Fruit fly (Drosophila melanogaster) whole organism, prepupa: Measurements from ENCODE around the gene Cdc37.

ENCODE experiments used
- Blimp-1 ChIP-seq: fragments of 200-800 bp; sonication (Bioruptor generic); optimal IDR thresholded peaks from 3 replicates; lab custom pipeline; 2017; ENCODE audit warnings: missing biosample characterization, missing genetic modification characterization, mild to moderate bottlenecking, moderate library complexity, missing genetic modification reagents
- CG10631 ChIP-seq: fragments of 200-800 bp; sonication (Bioruptor generic); optimal IDR thresholded peaks from 2 replicates; lab custom pipeline; 2016; ENCODE audit warnings: missing biosample characterization, missing genetic modification characterization
- CG11762 ChIP-seq: fragments of 200-800 bp; sonication (Bioruptor generic); optimal IDR thresholded peaks from 3 replicates; lab custom pipeline; 2016; ENCODE audit warnings: missing biosample characterization, missing genetic modification characterization; ENCODE audit not compliant: insufficient read depth
- CG11902 ChIP-seq: fragments of 200-800 bp; sonication (Bioruptor generic); optimal IDR thresholded peaks from 3 replicates; lab custom pipeline; 2016; ENCODE audit warnings: missing biosample characterization, missing genetic modification characterization
- CG15336 ChIP-seq: fragments of 200-800 bp; sonication (Bioruptor generic); IDR thresholded peaks from 2 replicates; pipeline ENCODE4 v1.3.6; 2022; ENCODE audit warnings: missing biosample characterization, missing genetic modification characterization
- CG16779 ChIP-seq: fragments of 200-800 bp; sonication (Bioruptor generic); optimal IDR thresholded peaks from 3 replicates; lab custom pipeline; 2017; ENCODE audit warnings: missing biosample characterization, mild to moderate bottlenecking, missing genetic modification characterization
- CG3032 ChIP-seq: fragments of 200-800 bp; optimal IDR thresholded peaks from 2 replicates; lab custom pipeline; 2019; ENCODE audit warnings: missing biosample characterization, mild to moderate bottlenecking, missing genetic modification characterization, moderate library complexity
- CG32006 ChIP-seq: fragments of 200-800 bp; sonication (Bioruptor generic); optimal IDR thresholded peaks from 3 replicates; lab custom pipeline; 2017; ENCODE audit warnings: missing biosample characterization, mild to moderate bottlenecking, missing genetic modification characterization
- CG34406 ChIP-seq: fragments of 200-800 bp; sonication (Bioruptor generic); optimal IDR thresholded peaks from 3 replicates; lab custom pipeline; 2016; ENCODE audit warnings: missing biosample characterization, missing genetic modification characterization
- CG3919 ChIP-seq: fragments of 200-800 bp; sonication (Bioruptor generic); optimal IDR thresholded peaks from 3 replicates; lab custom pipeline; 2016; ENCODE audit warnings: missing biosample characterization, missing genetic modification characterization
- CG4318 ChIP-seq: fragments of 200-800 bp; sonication (Bioruptor generic); optimal IDR thresholded peaks from 3 replicates; lab custom pipeline; 2017; ENCODE audit warnings: missing biosample characterization, mild to moderate bottlenecking, missing genetic modification characterization
- CG6163 ChIP-seq: fragments of 200-800 bp; sonication (Bioruptor generic); IDR thresholded peaks from 3 replicates; pipeline ENCODE4 v1.3.6; 2022; ENCODE audit warnings: missing biosample characterization, missing genetic modification characterization
- CG6276 ChIP-seq: fragments of 200-800 bp; sonication (Bioruptor generic); optimal IDR thresholded peaks from 2 replicates; lab custom pipeline; 2017; ENCODE audit warnings: missing biosample characterization, mild to moderate bottlenecking, missing genetic modification characterization
- CG6792 ChIP-seq: fragments of 200-800 bp; sonication (Bioruptor generic); optimal IDR thresholded peaks from 3 replicates; lab custom pipeline; 2016; ENCODE audit warnings: missing biosample characterization, missing genetic modification characterization
- CG6808 ChIP-seq: fragments of 200-800 bp; sonication (Bioruptor generic); optimal IDR thresholded peaks from 3 replicates; lab custom pipeline; 2017; ENCODE audit warnings: missing biosample characterization, missing genetic modification characterization, mild to moderate bottlenecking, moderate library complexity, missing genetic modification reagents
- CG6854 ChIP-seq: fragments of 200-800 bp; sonication (Bioruptor generic); optimal IDR thresholded peaks from 2 replicates; lab custom pipeline; 2017; ENCODE audit warnings: missing biosample characterization, mild to moderate bottlenecking, missing genetic modification characterization
- CG7368 ChIP-seq: fragments of 200-800 bp; sonication (Bioruptor generic); optimal IDR thresholded peaks from 3 replicates; lab custom pipeline; 2016; ENCODE audit warnings: missing biosample characterization, missing genetic modification characterization
- CG8119 ChIP-seq: fragments of 200-800 bp; sonication (Bioruptor generic); IDR thresholded peaks from 3 replicates; pipeline ENCODE4 v1.3.6; 2022; ENCODE audit warnings: missing biosample characterization, missing genetic modification characterization
- CG8319 ChIP-seq: fragments of 200-800 bp; sonication (Bioruptor generic); optimal IDR thresholded peaks from 3 replicates; lab custom pipeline; 2016; ENCODE audit warnings: missing biosample characterization, missing genetic modification characterization
- CG8632 ChIP-seq: fragments of 200-800 bp; sonication (Bioruptor generic); optimal IDR thresholded peaks from 3 replicates; lab custom pipeline; 2016; ENCODE audit warnings: missing biosample characterization, missing genetic modification characterization
- CG9139 ChIP-seq: fragments of 200-800 bp; sonication (Bioruptor generic); optimal IDR thresholded peaks from 3 replicates; lab custom pipeline; 2017; ENCODE audit warnings: missing biosample characterization, mild to moderate bottlenecking, missing genetic modification characterization
- Eip75B ChIP-seq: fragments of 200-800 bp; sonication (Bioruptor generic); optimal IDR thresholded peaks from 3 replicates; lab custom pipeline; 2016; ENCODE audit warnings: missing biosample characterization, missing genetic modification characterization
- Eip78C ChIP-seq: fragments of 200-800 bp; sonication (Bioruptor generic); peaks from one replicate; lab custom pipeline; 2016; ENCODE audit warnings: missing biosample characterization, missing genetic modification characterization
- Eip93F ChIP-seq: fragments of 200-800 bp; sonication (Bioruptor generic); optimal IDR thresholded peaks from 2 replicates; lab custom pipeline; 2016; ENCODE audit warnings: missing biosample characterization, mild to moderate bottlenecking, missing genetic modification characterization
- Ets21C ChIP-seq: fragments of 200-800 bp; sonication (Bioruptor generic); optimal IDR thresholded peaks from 3 replicates; lab custom pipeline; 2016; ENCODE audit warnings: missing biosample characterization, missing genetic modification characterization
- Ets96B ChIP-seq: fragments of 200-800 bp; optimal IDR thresholded peaks from 2 replicates; lab custom pipeline; 2019; ENCODE audit warnings: missing biosample characterization, mild to moderate bottlenecking, missing genetic modification characterization, moderate library complexity
- Gug ChIP-seq: fragments of 200-800 bp; sonication (Bioruptor generic); IDR thresholded peaks from 2 replicates; pipeline ENCODE4 v1.3.6; 2022; ENCODE audit warnings: missing biosample characterization, missing genetic modification characterization
- Hr38 ChIP-seq: sonication (Bioruptor generic); optimal IDR thresholded peaks from 2 replicates; lab custom pipeline; 2016; ENCODE audit warnings: missing biosample characterization, missing genetic modification characterization
- Hr39 ChIP-seq: fragments of 200-800 bp; sonication (Bioruptor generic); optimal IDR thresholded peaks from 2 replicates; lab custom pipeline; 2016; ENCODE audit warnings: missing biosample characterization, missing genetic modification characterization
- Hr4 ChIP-seq: fragments of 200-800 bp; sonication (Bioruptor generic); optimal IDR thresholded peaks from 3 replicates; lab custom pipeline; 2016; ENCODE audit warnings: missing biosample characterization, missing genetic modification characterization
- Lpt ChIP-seq: fragments of 200-800 bp; sonication (Bioruptor generic); optimal IDR thresholded peaks from 3 replicates; lab custom pipeline; 2016; ENCODE audit warnings: missing biosample characterization, missing genetic modification characterization
- Met ChIP-seq: fragments of 200-800 bp; sonication (Bioruptor generic); optimal IDR thresholded peaks from 3 replicates; lab custom pipeline; 2016; ENCODE audit warnings: missing biosample characterization, missing genetic modification characterization
- OdsH ChIP-seq: fragments of 200-800 bp; sonication (Bioruptor generic); optimal IDR thresholded peaks from 3 replicates; lab custom pipeline; 2016; ENCODE audit warnings: missing biosample characterization, missing genetic modification characterization
- Sox14 ChIP-seq: fragments of 200-800 bp; sonication (Bioruptor generic); optimal IDR thresholded peaks from 3 replicates; lab custom pipeline; 2016; ENCODE audit warnings: missing biosample characterization, missing genetic modification characterization
- Sox15 ChIP-seq: fragments of 200-800 bp; sonication (Bioruptor generic); optimal IDR thresholded peaks from 3 replicates; lab custom pipeline; 2016; ENCODE audit warnings: missing biosample characterization, missing genetic modification characterization
- acj6 ChIP-seq: fragments of 200-800 bp; sonication (Bioruptor generic); optimal IDR thresholded peaks from 3 replicates; lab custom pipeline; 2016; ENCODE audit warnings: missing biosample characterization, missing genetic modification characterization
- cyc ChIP-seq: fragments of 200-800 bp; sonication (Bioruptor generic); optimal IDR thresholded peaks from 3 replicates; lab custom pipeline; 2016; ENCODE audit warnings: missing biosample characterization, missing genetic modification characterization
- dac ChIP-seq: fragments of 200-800 bp; sonication (Bioruptor generic); optimal IDR thresholded peaks from 2 replicates; lab custom pipeline; 2017; ENCODE audit warnings: missing biosample characterization, mild to moderate bottlenecking, missing genetic modification characterization
- dsx ChIP-seq: fragments of 200-800 bp; optimal IDR thresholded peaks from 3 replicates; lab custom pipeline; 2019; ENCODE audit warnings: missing biosample characterization, mild to moderate bottlenecking, missing genetic modification characterization, moderate library complexity; ENCODE audit not compliant: poor library complexity, severe bottlenecking
- eg ChIP-seq: fragments of 200-800 bp; sonication (Bioruptor generic); IDR thresholded peaks from 3 replicates; pipeline ENCODE4 v1.3.6; 2022; ENCODE audit warnings: missing biosample characterization, missing genetic modification characterization
- fd85E ChIP-seq: fragments of 200-800 bp; sonication (Bioruptor generic); optimal IDR thresholded peaks from 3 replicates; lab custom pipeline; 2016; ENCODE audit warnings: missing biosample characterization, missing genetic modification characterization
- fkh ChIP-seq: fragments of 200-800 bp; sonication (Bioruptor generic); optimal IDR thresholded peaks from 3 replicates; lab custom pipeline; 2017; ENCODE audit warnings: missing biosample characterization, mild to moderate bottlenecking, missing genetic modification characterization, moderate library complexity
- lz ChIP-seq: fragments of 200-800 bp; sonication (Bioruptor generic); optimal IDR thresholded peaks from 3 replicates; lab custom pipeline; 2016; ENCODE audit warnings: missing biosample characterization, missing genetic modification characterization
- salr ChIP-seq, 2 experiments: fragments of 200-800 bp; sonication (Bioruptor generic); optimal IDR thresholded peaks; 3 replicates each; lab custom pipeline; 2016 to 2018; ENCODE audit warnings: missing biosample characterization in 2 of 2, missing genetic modification characterization in 2 of 2, mild to moderate bottlenecking in 1 of 2
- spab ChIP-seq: fragments of 200-800 bp; sonication (Bioruptor generic); optimal IDR thresholded peaks from 2 replicates; lab custom pipeline; 2017; ENCODE audit warnings: missing biosample characterization, mild to moderate bottlenecking, missing genetic modification characterization, missing genetic modification reagents
- ss ChIP-seq, 2 experiments: fragments of 200-800 bp; sonication (Bioruptor generic); optimal IDR thresholded peaks; 2 replicates in 1 of 2; 3 replicates in 1 of 2; lab custom pipeline; 2017 to 2018; ENCODE audit warnings: mild to moderate bottlenecking in 2 of 2, missing biosample characterization in 2 of 2, missing genetic modification characterization in 2 of 2, moderate library complexity in 1 of 2

Cdc37 gene

dm6 chr3L:1746338-1747199 lies 48.6 kb upstream of the Cdc37 start, which contains the start of gene CG13921 (continued):
- TF ChIP-seq dac (GFP tag; lab: Kevin White, UChicago), result peak; percentile 99
- peak; percentile 99 for TF ChIP-seq Hr4 (GFP tag; lab: Kevin White, UChicago)
- TF ChIP-seq Met (GFP tag; lab: Kevin White, UChicago), result peak; percentile 99
- TF ChIP-seq fkh (GFP tag; lab: Kevin White, UChicago), result peak; percentile 91
- TF ChIP-seq CG8119 (GFP tag; lab: Robert Waterston, UW), result peak; percentile 100
- TF ChIP-seq Sox15 (GFP tag; lab: Kevin White, UChicago), result peak; percentile 99
- TF ChIP-seq CG6276 (GFP tag; lab: Kevin White, UChicago), result peak; percentile 99
- TF ChIP-seq CG34406 (GFP tag; lab: Kevin White, UChicago), result peak; percentile 99
- peak; percentile 99 for TF ChIP-seq CG8319 (GFP tag; lab: Kevin White, UChicago)
- peak; percentile 100 for TF ChIP-seq lz (GFP tag; lab: Kevin White, UChicago)
- peak; percentile 93 for TF ChIP-seq CG16779 (tag; lab: Kevin White, UChicago)
- TF ChIP-seq OdsH (GFP tag; lab: Kevin White, UChicago), result peak; percentile 100
- TF ChIP-seq dsx (GFP tag; lab: Kevin White, UChicago), result peak; percentile 99
- peak; percentile 100 for TF ChIP-seq CG15336 (GFP tag; lab: Robert Waterston, UW)
- peak; percentile 99 for TF ChIP-seq Lpt (GFP tag; lab: Kevin White, UChicago)
- peak; percentile 100 for TF ChIP-seq CG10631 (GFP tag; lab: Kevin White, UChicago)
- peak; percentile 100 for TF ChIP-seq cyc (GFP tag; lab: Kevin White, UChicago)
- TF ChIP-seq Eip93F (GFP tag; lab: Kevin White, UChicago), result peak; percentile 99
- peak; percentile 98 to 99 for TF ChIP-seq salr (GFP tag; optimal IDR thresholded peaks at IDR 0.05; lab: Kevin White, UChicago)
- TF ChIP-seq CG11762 (GFP tag; lab: Kevin White, UChicago), result peak; percentile 100
- peak; percentile 100 for TF ChIP-seq Eip75B (GFP tag; lab: Kevin White, UChicago)
- peak; percentile 97 for TF ChIP-seq Blimp-1 (GFP tag; lab: Kevin White, UChicago)
- TF ChIP-seq Sox14, result peak; percentile 99
- peak; percentile 100 for TF ChIP-seq CG3032
- peak; percentile 100 for TF ChIP-seq CG7368 (GFP tag; lab: Kevin White, UChicago)
- peak; percentile 90 for TF ChIP-seq Hr38
- peak; percentile 99 for TF ChIP-seq CG8632
- peak; percentile 99 for TF ChIP-seq CG6808 (GFP tag; lab: Kevin White, UChicago)
- peak; percentile 98 for TF ChIP-seq fd85E (GFP tag; lab: Kevin White, UChicago)
- TF ChIP-seq spab, result peak; percentile 100
- peak; percentile 99 for TF ChIP-seq CG6854
- TF ChIP-seq Hr39 (GFP tag; lab: Kevin White, UChicago), result peak; percentile 99
- peak; percentile 100 for TF ChIP-seq CG6163 (GFP tag; lab: Robert Waterston, UW)
- peak; percentile 100 for TF ChIP-seq CG3919 (GFP tag; lab: Kevin White, UChicago)
- TF ChIP-seq, all 60 proteins: peak for 60

- TF ChIP-seq Sox15 (GFP tag; lab: Kevin White, UChicago) (no peak), Eip78C (GFP tag; lab: Kevin White, UChicago) (peak; percentile 57), Ets96B (tag; lab: Kevin White, UChicago) (no peak), Met (GFP tag; lab: Kevin White, UChicago) (peak; percentile 5), CG6808 (GFP tag; lab: Kevin White, UChicago) (no peak), OdsH (GFP tag; lab: Kevin White, UChicago) (no peak), CG6792 (GFP tag; lab: Kevin White, UChicago) (no peak), Hr38 (no peak), CG4318 (GFP tag; lab: Kevin White, UChicago) (no peak), Ets21C (GFP tag; lab: Kevin White, UChicago) (no peak), CG16779 (tag; lab: Kevin White, UChicago) (no peak), CG11902 (no peak), salr (GFP tag; optimal IDR thresholded peaks at IDR 0.05; lab: Kevin White, UChicago) (no peak), Sox14 (no peak), CG8632 (no peak), CG32006 (peak; percentile 5), Eip93F (GFP tag; lab: Kevin White, UChicago) (no peak), dac (GFP tag; lab: Kevin White, UChicago) (no peak), CG6854 (no peak), spab (no peak), acj6 (no peak), CG9139 (GFP tag; lab: Kevin White, UChicago) (no peak), Eip75B (GFP tag; lab: Kevin White, UChicago) (no peak), eg (GFP tag; lab: Robert Waterston, UW) (no peak), fkh (GFP tag; lab: Kevin White, UChicago) (no peak), CG11762 (GFP tag; lab: Kevin White, UChicago) (no peak), Gug (GFP tag; lab: Robert Waterston, UW) (no peak), ss (GFP tag; optimal IDR thresholded peaks at IDR 0.05; lab: Kevin White, UChicago) (peak in 1 of 2 experiments; percentile 25)
Observed at dm6 chr3L:1748218-1748617, 47.0 kb upstream of the Cdc37 start.
